Worm (Caenorhabditis elegans): Measurements from ENCODE around the gene attf-2.

DNA sequence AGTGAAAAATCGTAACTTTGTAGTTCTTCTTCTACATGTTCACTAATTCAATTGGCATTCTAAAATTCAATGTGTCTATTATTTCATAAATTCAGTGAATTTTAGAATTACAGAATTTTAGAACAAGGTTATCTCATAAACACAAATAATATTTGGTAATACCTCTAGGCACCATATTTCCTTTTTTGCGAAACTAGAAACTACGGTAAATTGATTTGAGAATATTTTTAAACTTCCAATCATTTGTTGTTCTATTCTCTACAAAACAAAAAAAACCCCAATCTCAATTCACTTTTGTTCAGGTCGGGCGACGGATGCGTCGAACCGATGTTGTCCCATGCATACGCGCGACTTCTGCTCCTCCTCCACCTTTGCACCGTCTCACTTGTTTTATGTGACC, 4.0 kb upstream of the attf-2 start, which contains the start of gene F09G2.1:
- TF ChIP-seq Y48G9A.11 (GFP tag; IDR thresholded peaks at IDR 0.05), result no peak
- TF ChIP-seq F49E8.2 (tag; optimal IDR thresholded peaks at IDR 0.05; ENCODE audit: borderline replicate concordance), result no peak
- no peak for TF ChIP-seq fos-1 (tag; optimal IDR thresholded peaks at IDR 0.05)

Measured in whole organism, L4 larva.